Worm (Caenorhabditis elegans) whole organism, L4 larva: Measurements from ENCODE around the gene gid-7.
A peak's percentile ranks its signal among the peaks of the same experiment; 100 is the strongest.

ENCODE experiments used
- F10B5.3 ChIP-seq: sonication (generic microtip); optimal IDR thresholded peaks from 2 replicates; lab custom pipeline; 2016; ENCODE audit warnings: mild to moderate bottlenecking, missing genetic modification characterization, missing compliant biosample characterization
- F26F4.8 ChIP-seq: fragments of 200-800 bp; sonication (Bioruptor generic); conservative IDR thresholded peaks from 2 replicates; pipeline ENCODE4 v1.3.6; 2022; ENCODE audit warnings: missing genetic modification characterization, missing compliant biosample characterization
- F49E8.2 ChIP-seq: sonication (generic microtip); optimal IDR thresholded peaks from 2 replicates; lab custom pipeline; 2016; ENCODE audit warnings: missing compliant biosample characterization, mild to moderate bottlenecking, missing genetic modification characterization, borderline replicate concordance
- R02D3.7 ChIP-seq: fragments of 150-350 bp; sonication (generic microtip); optimal IDR thresholded peaks from 3 replicates; lab custom pipeline; 2014; ENCODE audit warnings: missing biosample characterization, missing genetic modification characterization
- Y48G9A.11 ChIP-seq: fragments of 200-800 bp; sonication (Bioruptor generic); IDR thresholded peaks from 2 replicates; pipeline ENCODE4 v1.3.6; 2022; ENCODE audit warnings: missing genetic modification reagents, missing genetic modification characterization, missing compliant biosample characterization
- Y5F2A.4 ChIP-seq: fragments of 200-800 bp; sonication (Bioruptor generic); optimal IDR thresholded peaks from 2 replicates; lab custom pipeline; 2018; ENCODE audit warnings: mild to moderate bottlenecking, missing genetic modification characterization, missing compliant biosample characterization
- Y75B8A.6 ChIP-seq: fragments of 200-800 bp; sonication (Bioruptor generic); IDR thresholded peaks from 2 replicates; pipeline ENCODE4 v1.3.6; 2022; ENCODE audit warnings: missing genetic modification reagents, missing genetic modification characterization, missing compliant biosample characterization
- ZK546.5 ChIP-seq, 2 experiments: sonication (generic microtip); optimal IDR thresholded peaks; 2 replicates each; lab custom pipeline; 2017; ENCODE audit warnings: missing biosample characterization in 2 of 2, missing genetic modification characterization in 2 of 2
- aha-1 ChIP-seq: fragments of 150-350 bp; peaks from one replicate; lab custom pipeline; 2014; ENCODE audit warnings: missing biosample characterization, missing genetic modification characterization
- ama-1 ChIP-seq: fragments of 150-350 bp; optimal IDR thresholded peaks from 2 replicates; lab custom pipeline; 2014; ENCODE audit warnings: inconsistent platforms, mixed read lengths
- ceh-44 ChIP-seq: fragments of 200-800 bp; sonication (Bioruptor generic); IDR thresholded peaks from 2 replicates; pipeline ENCODE4 v1.3.6; 2022; ENCODE audit warnings: missing genetic modification reagents, missing genetic modification characterization, missing compliant biosample characterization
- ces-1 ChIP-seq: fragments of 150-350 bp; sonication (generic microtip); optimal IDR thresholded peaks from 4 replicates; lab custom pipeline; 2014; ENCODE audit warnings: missing biosample characterization, missing genetic modification reagents, missing genetic modification characterization
- daf-16 ChIP-seq, 3 experiments: sonication (generic microtip); optimal IDR thresholded peaks; 2 replicates each; lab custom pipeline; 2016 to 2017; ENCODE audit warnings: missing genetic modification characterization in 3 of 3, missing genetic modification reagents in 3 of 3, mild to moderate bottlenecking in 2 of 3, missing compliant biosample characterization in 2 of 3, missing biosample characterization in 1 of 3, moderate library complexity in 1 of 3
- duxl-1 ChIP-seq: sonication (generic microtip); optimal IDR thresholded peaks from 2 replicates; lab custom pipeline; 2016; ENCODE audit warnings: mild to moderate bottlenecking, missing genetic modification characterization, moderate library complexity, missing compliant biosample characterization; ENCODE audit not compliant: poor library complexity
- fos-1 ChIP-seq: fragments of 150-350 bp; optimal IDR thresholded peaks from 2 replicates; lab custom pipeline; 2014; ENCODE audit warnings: missing biosample characterization, missing genetic modification characterization
- hif-1 ChIP-seq, 2 experiments: sonication (generic microtip); optimal IDR thresholded peaks; 2 replicates each; lab custom pipeline; 2016 to 2017; ENCODE audit warnings: missing compliant biosample characterization in 2 of 2, missing genetic modification characterization in 2 of 2, missing genetic modification reagents in 2 of 2, missing genotype in 2 of 2, mild to moderate bottlenecking in 1 of 2
- hlh-30 ChIP-seq: sonication (generic microtip); optimal IDR thresholded peaks from 2 replicates; lab custom pipeline; 2017; ENCODE audit warnings: antibody characterized with exemption, mild to moderate bottlenecking, missing genetic modification characterization, missing compliant biosample characterization; ENCODE audit not compliant: insufficient read depth
- hmg-1.1 ChIP-seq: fragments of 200-800 bp; sonication (Bioruptor generic); IDR thresholded peaks from 2 replicates; pipeline ENCODE4 v1.3.6; 2022; ENCODE audit warnings: missing genetic modification reagents, missing genetic modification characterization, missing compliant biosample characterization
- lin-15B ChIP-seq: fragments of 150-350 bp; sonication (generic microtip); optimal IDR thresholded peaks from 3 replicates; lab custom pipeline; 2014; ENCODE audit warnings: missing biosample characterization, missing genetic modification characterization
- lin-29 ChIP-seq: fragments of 200-800 bp; sonication (Bioruptor generic); IDR thresholded peaks from 2 replicates; pipeline ENCODE4 v1.3.6; 2022; ENCODE audit warnings: missing genetic modification reagents, missing genetic modification characterization, missing compliant biosample characterization
- lir-3 ChIP-seq: sonication (generic microtip); optimal IDR thresholded peaks from 2 replicates; lab custom pipeline; 2016; ENCODE audit warnings: mild to moderate bottlenecking, missing genetic modification characterization, missing compliant biosample characterization
- madf-9 ChIP-seq: fragments of 200-800 bp; sonication (Bioruptor generic); conservative IDR thresholded peaks from 2 replicates; pipeline ENCODE4 v1.3.6; 2022; ENCODE audit warnings: missing genetic modification reagents, missing genetic modification characterization, missing compliant biosample characterization
- mdl-1 ChIP-seq, 2 experiments: fragments of 150-350 bp in 1 of 2; sonication (generic microtip) in 1 of 2; optimal IDR thresholded peaks; 2 replicates each; lab custom pipeline; 2014 to 2017; ENCODE audit warnings: missing biosample characterization in 2 of 2, missing genetic modification characterization in 2 of 2
- mxl-3 ChIP-seq: fragments of 200-800 bp; sonication (Bioruptor generic); optimal IDR thresholded peaks from 2 replicates; lab custom pipeline; 2018; ENCODE audit warnings: mild to moderate bottlenecking, missing genetic modification characterization, missing compliant biosample characterization
- nhr-28 ChIP-seq: fragments of 150-350 bp; optimal IDR thresholded peaks from 2 replicates; lab custom pipeline; 2014; ENCODE audit warnings: missing biosample characterization, missing genetic modification characterization
- nhr-76 ChIP-seq: fragments of 150-350 bp; optimal IDR thresholded peaks from 2 replicates; lab custom pipeline; 2014; ENCODE audit warnings: missing biosample characterization, missing genetic modification characterization
- pqm-1 ChIP-seq: sonication (generic microtip); optimal IDR thresholded peaks from 2 replicates; lab custom pipeline; 2017; ENCODE audit warnings: missing biosample characterization, missing genetic modification characterization
- rbr-2 ChIP-seq: sonication (generic microtip); optimal IDR thresholded peaks from 2 replicates; lab custom pipeline; 2016; ENCODE audit warnings: missing genotype, missing genetic modification characterization, missing compliant biosample characterization
- sdz-12 ChIP-seq: fragments of 200-800 bp; sonication (Bioruptor generic); optimal IDR thresholded peaks from 2 replicates; lab custom pipeline; 2018; ENCODE audit warnings: mild to moderate bottlenecking, missing genetic modification characterization, missing compliant biosample characterization
- snpc-1.2 ChIP-seq: fragments of 200-800 bp; sonication (Bioruptor generic); IDR thresholded peaks from 2 replicates; pipeline ENCODE4 v1.3.6; 2022; ENCODE audit warnings: missing genetic modification reagents, missing genetic modification characterization, missing compliant biosample characterization
- snpc-4 ChIP-seq: fragments of 150-350 bp; optimal IDR thresholded peaks from 2 replicates; lab custom pipeline; 2014; ENCODE audit warnings: missing biosample characterization, missing genetic modification characterization
- spr-1 ChIP-seq: sonication (generic microtip); optimal IDR thresholded peaks from 2 replicates; lab custom pipeline; 2016; ENCODE audit warnings: mild to moderate bottlenecking, missing genetic modification characterization, missing compliant biosample characterization
- tra-1 ChIP-seq: fragments of 200-800 bp; sonication (Bioruptor generic); IDR thresholded peaks from 2 replicates; pipeline ENCODE4 v1.3.6; 2022; ENCODE audit warnings: missing genetic modification reagents, missing genetic modification characterization, missing compliant biosample characterization
- zfp-2 ChIP-seq: sonication (generic microtip); optimal IDR thresholded peaks from 2 replicates; lab custom pipeline; 2016; ENCODE audit warnings: mild to moderate bottlenecking, missing genetic modification characterization, missing compliant biosample characterization
- zip-11 ChIP-seq: fragments of 200-800 bp; sonication (Bioruptor generic); IDR thresholded peaks from 2 replicates; pipeline ENCODE4 v1.3.6; 2022; ENCODE audit warnings: missing genetic modification characterization, missing compliant biosample characterization
- ztf-11 ChIP-seq: fragments of 150-350 bp; optimal IDR thresholded peaks from 2 replicates; lab custom pipeline; 2014; ENCODE audit warnings: missing biosample characterization, missing genetic modification characterization

The gid-7 gene

ce11 chrV:3771437-3772256, 14.8 kb upstream of the gid-7 start, which contains the start of the genes R08E5.1 and rips-1 (continued):
- TF ChIP-seq ama-1 (lab: Kevin White, UChicago) (no peak), nhr-28 (tag; lab: Kevin White, UChicago) (peak; percentile 59), snpc-4 (tag; lab: Kevin White, UChicago) (no peak), daf-16 (GFP tag; optimal IDR thresholded peaks at IDR 0.05; lab: Kevin White, UChicago) (no peak), daf-16 (tag; optimal IDR thresholded peaks at IDR 0.05; lab: Kevin White, UChicago) (no peak), Y5F2A.4 (no peak), duxl-1 (tag; lab: Kevin White, UChicago) (no peak), F49E8.2 (tag; lab: Kevin White, UChicago) (no peak), lin-29 (GFP tag; lab: Robert Waterston, UW) (no peak), lir-3 (tag; lab: Kevin White, UChicago) (no peak), F26F4.8 (GFP tag; lab: Robert Waterston, UW) (no peak), fos-1 (tag; lab: Kevin White, UChicago) (no peak), lin-15B (tag; lab: Kevin White, UChicago) (no peak), ZK546.5 (tag; optimal IDR thresholded peaks at IDR 0.05; lab: Kevin White, UChicago) (no peak), sdz-12 (GFP tag; lab: Kevin White, UChicago) (no peak), ces-1 (GFP tag; lab: Kevin White, UChicago) (no peak), hmg-1.1 (GFP tag; lab: Robert Waterston, UW) (no peak), spr-1 (tag; lab: Kevin White, UChicago) (no peak), hlh-30 (tag; lab: Kevin White, UChicago) (peak; percentile 41), rbr-2 (tag; lab: Kevin White, UChicago) (no peak), mxl-3 (GFP tag; lab: Kevin White, UChicago) (no peak), zip-11 (GFP tag; lab: Robert Waterston, UW) (no peak), zfp-2 (tag; lab: Kevin White, UChicago) (no peak), F10B5.3 (tag; lab: Kevin White, UChicago) (no peak), madf-9 (GFP tag; lab: Robert Waterston, UW) (no peak), mdl-1 (tag; optimal IDR thresholded peaks at IDR 0.05; lab: Kevin White, UChicago) (peak in 1 of 2 experiments; percentile 29), hif-1 (tag; optimal IDR thresholded peaks at IDR 0.05; lab: Kevin White, UChicago) (peak; percentile 86 to 98)
- TF ChIP-seq, all 104 proteins: peak for 8

ce11 chrV:3768270-3768669, 11.4 kb upstream of the gid-7 start, which contains the start of gene R08E5.4:
Gene R08E5.4, plus strand, starts transcription at chrV:3768570.
- no peak for TF ChIP-seq hif-1 (tag; optimal IDR thresholded peaks at IDR 0.05; lab: Kevin White, UChicago)
- TF ChIP-seq Y48G9A.11 = no peak
- TF ChIP-seq snpc-1.2 (GFP tag; lab: Robert Waterston, UW) = no peak
- no peak for TF ChIP-seq pqm-1 (tag; lab: Kevin White, UChicago)
- no peak for TF ChIP-seq nhr-76 (tag; lab: Kevin White, UChicago)
- TF ChIP-seq nhr-28 (tag; lab: Kevin White, UChicago) = no peak
- no peak for TF ChIP-seq tra-1 (GFP tag; lab: Robert Waterston, UW)
- TF ChIP-seq Y75B8A.6 = no peak
- TF ChIP-seq ama-1 (lab: Kevin White, UChicago) = no peak
- TF ChIP-seq F49E8.2 (tag; lab: Kevin White, UChicago) = no peak
- no peak for TF ChIP-seq ztf-11 (tag; lab: Kevin White, UChicago)
- no peak for TF ChIP-seq F26F4.8 (GFP tag; lab: Robert Waterston, UW)
- TF ChIP-seq ceh-44 (GFP tag; lab: Robert Waterston, UW) = no peak

- TF ChIP-seq R02D3.7 (tag; lab: Kevin White, UChicago) = no peak
- TF ChIP-seq aha-1 (tag; lab: Kevin White, UChicago) = peak; percentile 45
Observed at ce11 chrV:3766904-3767303, 10.0 kb upstream of the gid-7 start, which contains the start of gene Y39H10A.1. Gene Y39H10A.1, plus strand, starts transcription at chrV:3767204.
